Worm (Caenorhabditis elegans): Measurements from ENCODE around the gene T15B7.1.
A peak's percentile ranks its signal among the peaks of the same experiment; 100 is the strongest.

ce11 chrV:6796894-6797293 is 45.6 kb upstream of the T15B7.1 start:
- TF ChIP-seq snpc-4 (tag; optimal IDR thresholded peaks at IDR 0.05) (no peak), crh-2 (tag; optimal IDR thresholded peaks at IDR 0.05) (peak; percentile 31), ceh-82 (tag; optimal IDR thresholded peaks at IDR 0.05) (no peak), skn-1 (tag; optimal IDR thresholded peaks at IDR 0.05) (no peak), unc-62 (GFP tag; optimal IDR thresholded peaks at IDR 0.05) (no peak), lin-13 (GFP tag; optimal IDR thresholded peaks at IDR 0.05) (no peak), elt-3 (tag; optimal IDR thresholded peaks at IDR 0.05) (no peak), ama-1 (optimal IDR thresholded peaks at IDR 0.05) (no peak)
